Fruit fly (Drosophila melanogaster): ENCODE results near the gene Lasp.
A peak's percentile ranks its signal among the peaks of the same experiment; 100 is the strongest.

The Lasp gene

DNA sequence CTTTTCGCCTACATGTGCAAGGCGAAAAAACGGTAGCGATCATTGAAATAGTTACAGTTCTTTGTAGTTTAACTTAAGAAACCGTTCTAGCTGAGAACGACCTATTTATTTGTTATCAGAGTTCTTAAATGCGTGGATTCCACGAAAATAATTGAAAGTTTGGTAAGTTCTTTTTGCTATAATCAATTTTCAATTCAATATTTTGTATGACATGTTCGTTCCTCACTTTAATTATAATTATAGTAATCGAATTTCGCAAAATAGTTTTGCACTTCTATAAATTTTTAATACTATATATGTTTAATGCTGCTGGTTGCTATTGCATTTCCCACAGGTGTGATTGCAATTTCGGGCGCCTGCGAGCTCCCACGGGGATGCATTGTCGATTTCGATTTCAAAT lies 36.9 kb upstream of the Lasp start:
- no peak for TF ChIP-seq Dfd (GFP tag; optimal IDR thresholded peaks at IDR 0.05)
- no peak for TF ChIP-seq sv (GFP tag; optimal IDR thresholded peaks at IDR 0.05)
- TF ChIP-seq CG9705 (GFP tag; optimal IDR thresholded peaks at IDR 0.05), result no peak
- no peak for TF ChIP-seq dsf (GFP tag; optimal IDR thresholded peaks at IDR 0.05; ENCODE audit: borderline replicate concordance)
- no peak for TF ChIP-seq woc (GFP tag; optimal IDR thresholded peaks at IDR 0.05)
- no peak for TF ChIP-seq Myc (optimal IDR thresholded peaks at IDR 0.05)
- TF ChIP-seq Hnf4 (GFP tag; optimal IDR thresholded peaks at IDR 0.05), result no peak
- no peak for TF ChIP-seq Abd-B (GFP tag; optimal IDR thresholded peaks at IDR 0.05)
- no peak for TF ChIP-seq CrebA (GFP tag; optimal IDR thresholded peaks at IDR 0.05; ENCODE audit: borderline replicate concordance)
- TF ChIP-seq h (GFP tag; optimal IDR thresholded peaks at IDR 0.05), result peak; percentile 25
- no peak for TF ChIP-seq jim (GFP tag; optimal IDR thresholded peaks at IDR 0.05)
- no peak for TF ChIP-seq lola (GFP tag; optimal IDR thresholded peaks at IDR 0.05)
- TF ChIP-seq brk (GFP tag; optimal IDR thresholded peaks at IDR 0.05), result no peak
- TF ChIP-seq Vsx2 (GFP tag; optimal IDR thresholded peaks at IDR 0.05; ENCODE audit: partially characterized antibody), result no peak
- TF ChIP-seq Dif (GFP tag; optimal IDR thresholded peaks at IDR 0.05; ENCODE audit: partially characterized antibody), result no peak
- no peak for TF ChIP-seq GATAd (GFP tag; optimal IDR thresholded peaks at IDR 0.05)
- TF ChIP-seq Hr78 (GFP tag; optimal IDR thresholded peaks at IDR 0.05), result no peak
- no peak for TF ChIP-seq sage (GFP tag; optimal IDR thresholded peaks at IDR 0.05)
- TF ChIP-seq pan (optimal IDR thresholded peaks at IDR 0.05), result no peak
- TF ChIP-seq foxo (GFP tag; optimal IDR thresholded peaks at IDR 0.05), result peak in 1 of 2 experiments; percentile 28
- TF ChIP-seq Jra (GFP tag; optimal IDR thresholded peaks at IDR 0.05), result no peak
- TF ChIP-seq usp (GFP tag; optimal IDR thresholded peaks at IDR 0.05), result no peak
- no peak for TF ChIP-seq Hr83 (GFP tag; optimal IDR thresholded peaks at IDR 0.05; ENCODE audit: poor library complexity, severe bottlenecking)
- TF ChIP-seq fru (GFP tag; optimal IDR thresholded peaks at IDR 0.05), result peak; percentile 28
- peak; percentile 2 for TF ChIP-seq rgr (GFP tag; optimal IDR thresholded peaks at IDR 0.05)
- TF ChIP-seq br (GFP tag; optimal IDR thresholded peaks at IDR 0.05), result no peak
- peak; percentile 44 for TF ChIP-seq Sp1 (GFP tag; optimal IDR thresholded peaks at IDR 0.05)
- TF ChIP-seq CG32264 (GFP tag; optimal IDR thresholded peaks at IDR 0.05), result no peak
- TF ChIP-seq N (GFP tag; optimal IDR thresholded peaks at IDR 0.05), result no peak
- peak; percentile 46 for TF ChIP-seq HLH106 (tag; optimal IDR thresholded peaks at IDR 0.05)
- no peak for TF ChIP-seq ey (GFP tag; optimal IDR thresholded peaks at IDR 0.05)
- peak; percentile 11 for TF ChIP-seq OdsH (GFP tag; optimal IDR thresholded peaks at IDR 0.05)
- TF ChIP-seq Rel (GFP tag; optimal IDR thresholded peaks at IDR 0.05), result no peak
- TF ChIP-seq Rel (tag; optimal IDR thresholded peaks at IDR 0.05), result no peak
- TF ChIP-seq dmrt93B (GFP tag; optimal IDR thresholded peaks at IDR 0.05), result no peak
- TF ChIP-seq Mio (GFP tag; optimal IDR thresholded peaks at IDR 0.05), result no peak
- no peak for TF ChIP-seq dl (GFP tag; optimal IDR thresholded peaks at IDR 0.05; ENCODE audit: insufficient read depth in 1 of 2, partially characterized antibody in 2 of 2)
- TF ChIP-seq tai (GFP tag; optimal IDR thresholded peaks at IDR 0.05), result no peak
- peak; percentile 16 for TF ChIP-seq psq (GFP tag; optimal IDR thresholded peaks at IDR 0.05)

DNA sequence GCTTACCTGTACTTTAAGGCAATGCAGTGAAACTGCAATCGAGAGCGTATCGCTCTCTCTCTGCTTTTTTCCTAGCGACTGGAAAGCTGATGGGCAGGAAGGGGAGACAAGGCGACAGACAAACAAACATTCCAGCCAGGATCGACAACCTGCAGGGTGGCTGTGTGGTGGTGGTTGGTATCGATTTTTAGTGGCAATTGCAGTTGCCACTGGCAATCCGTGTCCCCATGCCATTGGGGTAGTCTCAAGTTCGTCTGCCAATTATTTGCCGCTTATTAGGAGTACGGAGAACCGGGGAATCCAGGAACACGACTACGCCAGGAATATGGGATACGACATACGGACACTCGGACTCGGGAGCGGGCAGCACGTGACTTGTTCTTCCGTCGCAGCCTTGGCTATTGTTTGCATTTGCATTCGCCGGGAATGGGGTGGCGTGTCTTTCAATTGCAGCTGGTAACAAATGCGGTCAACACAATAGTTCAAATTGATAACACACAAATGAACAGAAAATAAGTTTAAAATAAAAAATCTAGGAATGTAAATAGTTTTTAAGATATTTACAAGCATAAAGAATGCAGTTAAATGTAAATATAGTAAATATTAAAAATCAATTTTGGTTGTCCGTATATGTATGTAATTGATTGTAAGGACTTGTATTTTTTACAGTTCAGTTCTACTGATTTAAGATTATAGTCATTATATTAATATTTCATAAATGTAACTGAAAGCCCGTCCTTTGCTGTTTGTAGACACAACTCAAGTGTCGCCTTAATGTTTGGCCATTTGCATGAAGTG lies 35.3 kb upstream of the Lasp start:
- TF ChIP-seq Rel (GFP tag; optimal IDR thresholded peaks at IDR 0.05) (no peak), Rel (tag; optimal IDR thresholded peaks at IDR 0.05) (no peak), Abd-B (GFP tag; optimal IDR thresholded peaks at IDR 0.05) (no peak), usp (GFP tag; optimal IDR thresholded peaks at IDR 0.05) (no peak), psq (GFP tag; optimal IDR thresholded peaks at IDR 0.05) (no peak), OdsH (GFP tag; optimal IDR thresholded peaks at IDR 0.05) (peak; percentile 22), Dfd (GFP tag; optimal IDR thresholded peaks at IDR 0.05) (no peak), tai (GFP tag; optimal IDR thresholded peaks at IDR 0.05) (no peak), foxo (GFP tag; optimal IDR thresholded peaks at IDR 0.05) (peak in 1 of 2 experiments; percentile 19), Sp1 (GFP tag; optimal IDR thresholded peaks at IDR 0.05) (peak; percentile 34), lola (GFP tag; optimal IDR thresholded peaks at IDR 0.05) (no peak), ey (GFP tag; optimal IDR thresholded peaks at IDR 0.05) (no peak), CrebA (GFP tag; optimal IDR thresholded peaks at IDR 0.05; ENCODE audit: borderline replicate concordance) (no peak), CG9705 (GFP tag; optimal IDR thresholded peaks at IDR 0.05) (no peak), Myc (optimal IDR thresholded peaks at IDR 0.05) (no peak), GATAd (GFP tag; optimal IDR thresholded peaks at IDR 0.05) (no peak), HLH106 (tag; optimal IDR thresholded peaks at IDR 0.05) (peak; percentile 29), h (GFP tag; optimal IDR thresholded peaks at IDR 0.05) (no peak), brk (GFP tag; optimal IDR thresholded peaks at IDR 0.05) (no peak), Hr83 (GFP tag; optimal IDR thresholded peaks at IDR 0.05; ENCODE audit: poor library complexity, severe bottlenecking) (no peak), fru (GFP tag; optimal IDR thresholded peaks at IDR 0.05) (no peak), dsf (GFP tag; optimal IDR thresholded peaks at IDR 0.05; ENCODE audit: borderline replicate concordance) (no peak)

Measured in whole organism, wandering third instar larva.